Worm (Caenorhabditis elegans) whole organism, L3 larva: ENCODE results near the gene H01G02.1.

Experiments used
- R02D3.7 ChIP-seq: fragments of 150-350 bp; optimal IDR thresholded peaks from 2 replicates; lab custom pipeline; 2014; ENCODE audit warnings: missing biosample characterization, missing genetic modification characterization
- aly-2 ChIP-seq: fragments of 150-350 bp; optimal IDR thresholded peaks from 2 replicates; lab custom pipeline; 2014; ENCODE audit warnings: missing biosample characterization, missing genetic modification characterization
- ama-1 ChIP-seq: fragments of 150-350 bp; optimal IDR thresholded peaks from 2 replicates; lab custom pipeline; 2018
- ceh-16 ChIP-seq: sonication (generic microtip); optimal IDR thresholded peaks from 2 replicates; lab custom pipeline; 2017; ENCODE audit warnings: missing biosample characterization, missing genetic modification characterization
- ceh-28 ChIP-seq: fragments of 150-350 bp; optimal IDR thresholded peaks from 2 replicates; lab custom pipeline; 2014; ENCODE audit warnings: missing biosample characterization, missing genetic modification reagents, missing genetic modification characterization
- ceh-82 ChIP-seq: fragments of 150-350 bp; optimal IDR thresholded peaks from 2 replicates; lab custom pipeline; 2014; ENCODE audit warnings: missing biosample characterization, missing genetic modification characterization
- ceh-9 ChIP-seq: sonication (generic microtip); optimal IDR thresholded peaks from 2 replicates; lab custom pipeline; 2018; ENCODE audit warnings: missing biosample characterization, missing genetic modification characterization
- daf-12 ChIP-seq: fragments of 150-350 bp; optimal IDR thresholded peaks from 2 replicates; lab custom pipeline; 2014; ENCODE audit warnings: missing biosample characterization, missing genetic modification reagents, missing genetic modification characterization
- egl-27 ChIP-seq: sonication (generic microtip); optimal IDR thresholded peaks from 4 replicates; lab custom pipeline; 2017; ENCODE audit warnings: missing biosample characterization, missing genetic modification reagents, missing genetic modification characterization
- elt-2 ChIP-seq: sonication (generic microtip); optimal IDR thresholded peaks from 2 replicates; lab custom pipeline; 2016; ENCODE audit warnings: missing genetic modification reagents, mild to moderate bottlenecking, missing genetic modification characterization, missing compliant biosample characterization
- elt-3 ChIP-seq, 3 experiments: fragments of 150-350 bp in 1 of 3; sonication (generic microtip) in 2 of 3; optimal IDR thresholded peaks; 2 replicates in 2 of 3; 4 replicates in 1 of 3; lab custom pipeline; 2014 to 2017; ENCODE audit warnings: missing biosample characterization in 3 of 3, missing genetic modification characterization in 3 of 3
- eor-1 ChIP-seq, 2 experiments: fragments of 150-350 bp; optimal IDR thresholded peaks; 2 replicates each; lab custom pipeline; 2014 to 2018; ENCODE audit warnings: missing biosample characterization in 2 of 2, missing genetic modification characterization in 2 of 2
- fkh-10 ChIP-seq: sonication (generic microtip); optimal IDR thresholded peaks from 2 replicates; lab custom pipeline; 2017; ENCODE audit warnings: missing biosample characterization, missing genetic modification reagents, missing genetic modification characterization
- fkh-2 ChIP-seq: fragments of 150-350 bp; optimal IDR thresholded peaks from 2 replicates; lab custom pipeline; 2014; ENCODE audit warnings: missing biosample characterization, missing genetic modification reagents, missing genetic modification characterization
- jun-1 ChIP-seq: fragments of 150-350 bp; optimal IDR thresholded peaks from 2 replicates; lab custom pipeline; 2014; ENCODE audit warnings: missing biosample characterization, missing genetic modification reagents, missing genetic modification characterization
- lin-15B ChIP-seq: fragments of 150-350 bp; optimal IDR thresholded peaks from 2 replicates; lab custom pipeline; 2014; ENCODE audit warnings: missing biosample characterization, missing genetic modification characterization
- lsy-12 ChIP-seq: sonication (generic microtip); optimal IDR thresholded peaks from 2 replicates; lab custom pipeline; 2016; ENCODE audit warnings: mild to moderate bottlenecking, missing genetic modification characterization, missing compliant biosample characterization
- mdl-1 ChIP-seq: fragments of 150-350 bp; optimal IDR thresholded peaks from 2 replicates; lab custom pipeline; 2014; ENCODE audit warnings: missing biosample characterization, missing genetic modification characterization
- mml-1 ChIP-seq: fragments of 150-350 bp; sonication (generic microtip); optimal IDR thresholded peaks from 3 replicates; lab custom pipeline; 2014; ENCODE audit warnings: missing biosample characterization, missing genetic modification characterization
- nfya-1 ChIP-seq: sonication (generic microtip); optimal IDR thresholded peaks from 2 replicates; lab custom pipeline; 2017; ENCODE audit warnings: missing genetic modification characterization, mild to moderate bottlenecking, missing compliant biosample characterization, antibody characterized with exemption, moderate library complexity; ENCODE audit not compliant: insufficient read depth
- nhr-11 ChIP-seq: fragments of 150-350 bp; optimal IDR thresholded peaks from 2 replicates; lab custom pipeline; 2014; ENCODE audit warnings: missing biosample characterization, missing genetic modification characterization
- nhr-23 ChIP-seq: fragments of 150-350 bp; optimal IDR thresholded peaks from 2 replicates; lab custom pipeline; 2014; ENCODE audit warnings: missing biosample characterization, missing genetic modification reagents, missing genetic modification characterization
- nhr-25 ChIP-seq: sonication (generic microtip); optimal IDR thresholded peaks from 2 replicates; lab custom pipeline; 2017; ENCODE audit warnings: missing biosample characterization, missing genetic modification characterization
- nhr-28 ChIP-seq: fragments of 150-350 bp; optimal IDR thresholded peaks from 2 replicates; lab custom pipeline; 2014; ENCODE audit warnings: missing biosample characterization, missing genetic modification characterization
- nhr-43 ChIP-seq: sonication (generic microtip); optimal IDR thresholded peaks from 2 replicates; lab custom pipeline; 2016; ENCODE audit warnings: mild to moderate bottlenecking, missing genetic modification characterization, missing compliant biosample characterization; ENCODE audit not compliant: poor library complexity, severe bottlenecking
- nhr-76 ChIP-seq: fragments of 150-350 bp; sonication (generic microtip); optimal IDR thresholded peaks from 5 replicates; lab custom pipeline; 2014; ENCODE audit warnings: missing biosample characterization, missing genetic modification characterization
- nhr-77 ChIP-seq: fragments of 150-350 bp; optimal IDR thresholded peaks from 2 replicates; lab custom pipeline; 2014; ENCODE audit warnings: missing biosample characterization, missing genetic modification characterization
- pha-4 ChIP-seq: fragments of 150-350 bp; optimal IDR thresholded peaks from 2 replicates; lab custom pipeline; 2014; ENCODE audit warnings: missing biosample characterization, missing genetic modification reagents, missing genetic modification characterization
- pqm-1 ChIP-seq: fragments of 150-350 bp; optimal IDR thresholded peaks from 2 replicates; lab custom pipeline; 2017; ENCODE audit warnings: missing biosample characterization, missing genetic modification characterization, inconsistent platforms
- skn-1 ChIP-seq: fragments of 150-350 bp; optimal IDR thresholded peaks from 2 replicates; lab custom pipeline; 2014; ENCODE audit warnings: missing biosample characterization, missing genetic modification characterization
- snpc-4 ChIP-seq: fragments of 150-350 bp; optimal IDR thresholded peaks from 2 replicates; lab custom pipeline; 2014; ENCODE audit warnings: missing biosample characterization, missing genetic modification characterization
- tbx-2 ChIP-seq: sonication (generic microtip); optimal IDR thresholded peaks from 2 replicates; lab custom pipeline; 2016; ENCODE audit warnings: mild to moderate bottlenecking, missing genetic modification characterization, missing compliant biosample characterization
- unc-39 ChIP-seq: sonication (generic microtip); optimal IDR thresholded peaks from 4 replicates; lab custom pipeline; 2017; ENCODE audit warnings: missing biosample characterization, missing genetic modification characterization
- unc-62 ChIP-seq: fragments of 150-350 bp; sonication (generic microtip); optimal IDR thresholded peaks from 4 replicates; lab custom pipeline; 2014; ENCODE audit warnings: missing biosample characterization, missing genetic modification reagents, missing genetic modification characterization
- zag-1 ChIP-seq: fragments of 150-350 bp; optimal IDR thresholded peaks from 2 replicates; lab custom pipeline; 2014; ENCODE audit warnings: missing biosample characterization, missing genetic modification characterization
- ztf-11 ChIP-seq: fragments of 150-350 bp; optimal IDR thresholded peaks from 2 replicates; lab custom pipeline; 2014; ENCODE audit warnings: missing biosample characterization, missing genetic modification characterization
- ztf-4 ChIP-seq: fragments of 150-350 bp; optimal IDR thresholded peaks from 2 replicates; lab custom pipeline; 2014; ENCODE audit warnings: missing biosample characterization, missing genetic modification characterization

H01G02.1 gene

ce11 chrIV:11820067-11820913 lies 16.3 kb upstream of the H01G02.1 start:
- peak; percentile 0 for TF ChIP-seq elt-2 (tag; lab: Kevin White, UChicago)
- TF ChIP-seq nhr-25 = peak; percentile 25
- TF ChIP-seq eor-1 (tag; optimal IDR thresholded peaks at IDR 0.05; lab: Kevin White, UChicago) = no peak
- TF ChIP-seq mml-1 (tag; lab: Kevin White, UChicago) = no peak
- no peak for TF ChIP-seq unc-62 (GFP tag; lab: Kevin White, UChicago)
- TF ChIP-seq nhr-11 (tag; lab: Kevin White, UChicago) = peak; percentile 28
- TF ChIP-seq jun-1 (tag; lab: Kevin White, UChicago) = no peak
- TF ChIP-seq pha-4 = no peak
- TF ChIP-seq ztf-4 (tag; lab: Kevin White, UChicago) = no peak
- no peak for TF ChIP-seq tbx-2 (tag; lab: Kevin White, UChicago)
- TF ChIP-seq zag-1 (tag; lab: Kevin White, UChicago) = no peak
- no peak for TF ChIP-seq lin-15B (tag; lab: Kevin White, UChicago)
- TF ChIP-seq nhr-43 (tag; lab: Kevin White, UChicago) = no peak
- TF ChIP-seq elt-3 (tag; optimal IDR thresholded peaks at IDR 0.05; lab: Kevin White, UChicago) = no peak
- TF ChIP-seq nhr-76 = no peak
- TF ChIP-seq nfya-1 (tag; lab: Kevin White, UChicago) = no peak
- TF ChIP-seq lsy-12 (tag; lab: Kevin White, UChicago) = no peak
- no peak for TF ChIP-seq fkh-10 (GFP tag; lab: Kevin White, UChicago)
- TF ChIP-seq ceh-28 (tag; lab: Kevin White, UChicago) = no peak
- TF ChIP-seq snpc-4 (tag; lab: Kevin White, UChicago) = no peak
- TF ChIP-seq mdl-1 = no peak
- TF ChIP-seq ama-1 (lab: Kevin White, UChicago) = peak; percentile 88
- TF ChIP-seq skn-1 (tag; lab: Kevin White, UChicago) = no peak
- TF ChIP-seq daf-12 (tag; lab: Kevin White, UChicago) = no peak
- TF ChIP-seq ztf-11 (tag; lab: Kevin White, UChicago) = no peak
- TF ChIP-seq egl-27 = no peak
- no peak for TF ChIP-seq ceh-82
- no peak for TF ChIP-seq fkh-2 (tag; lab: Kevin White, UChicago)
- no peak for TF ChIP-seq nhr-77
- no peak for TF ChIP-seq aly-2 (tag; lab: Kevin White, UChicago)
- TF ChIP-seq ceh-16 (tag; lab: Kevin White, UChicago) = no peak

DNA sequence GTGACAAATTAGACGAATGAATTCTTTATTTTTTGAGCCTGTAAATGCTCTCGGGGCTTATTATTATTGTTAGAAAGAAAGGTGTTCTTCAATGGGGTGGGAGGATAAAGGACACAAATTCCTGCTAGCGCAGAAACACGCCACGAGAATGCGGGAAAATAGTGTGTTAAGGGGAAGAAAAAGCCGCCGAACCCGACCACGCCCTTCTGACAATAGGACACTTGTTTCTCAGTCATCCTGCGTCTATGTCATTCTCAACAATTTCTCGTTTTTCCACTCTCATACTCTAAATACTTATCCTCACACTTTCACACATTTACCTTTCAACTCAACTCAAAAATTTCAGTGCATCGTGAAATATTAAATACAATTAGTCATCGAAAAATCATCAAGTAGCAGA lies 9.9 kb upstream of the H01G02.1 start, which contains the start of gene M117.1:
Gene M117.1 (plus strand): TSS at position 347 of the 400 bp plus-strand sequence.
- TF ChIP-seq nhr-11 (tag; lab: Kevin White, UChicago) (no peak), ceh-28 (tag; lab: Kevin White, UChicago) (no peak), ceh-82 (no peak), ceh-16 (tag; lab: Kevin White, UChicago) (no peak), snpc-4 (tag; lab: Kevin White, UChicago) (no peak), unc-39 (tag; lab: Kevin White, UChicago) (no peak), daf-12 (tag; lab: Kevin White, UChicago) (no peak), ztf-4 (tag; lab: Kevin White, UChicago) (no peak), nhr-43 (tag; lab: Kevin White, UChicago) (no peak), pqm-1 (tag; lab: Kevin White, UChicago) (no peak), ceh-9 (tag; lab: Kevin White, UChicago) (no peak), zag-1 (tag; lab: Kevin White, UChicago) (no peak), R02D3.7 (tag; lab: Kevin White, UChicago) (no peak)

DNA sequence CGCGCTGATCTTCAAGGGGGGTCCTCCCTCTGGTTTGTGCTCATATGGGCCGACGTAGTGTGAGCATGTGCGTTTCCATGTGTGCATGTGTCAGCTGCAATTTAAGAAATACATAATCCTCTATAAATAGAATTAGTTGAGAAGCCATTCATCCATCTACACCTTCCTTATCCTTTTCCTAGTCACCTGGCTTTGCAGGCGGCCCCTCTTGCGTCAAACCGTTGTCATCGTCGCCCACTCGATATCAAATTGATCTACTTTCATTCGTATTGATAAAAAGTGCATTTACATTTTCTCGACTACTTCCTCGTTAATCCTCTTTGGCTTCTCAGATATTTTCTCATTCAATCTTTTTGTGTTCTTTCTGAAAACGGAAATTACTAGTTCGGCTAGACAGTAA lies 8.1 kb upstream of the H01G02.1 start:
- TF ChIP-seq nhr-25 (no peak), nhr-28 (tag; lab: Kevin White, UChicago) (no peak), nhr-23 (tag; lab: Kevin White, UChicago) (peak; percentile 41), unc-39 (tag; lab: Kevin White, UChicago) (no peak)
